Fruit fly (Drosophila melanogaster) whole organism, wandering third instar larva: ENCODE results near the gene Proc-R.

Experiments used
- Dif ChIP-seq: fragments of 200-275, 200-300 bp; sonication (Bioruptor generic); optimal IDR thresholded peaks from 2 replicates; lab custom pipeline; 2018; ENCODE audit warnings: missing biosample characterization, missing genetic modification characterization; ENCODE audit not compliant: partially characterized antibody
- GATAd ChIP-seq: sonication (Bioruptor generic); optimal IDR thresholded peaks from 2 replicates; lab custom pipeline; 2016; ENCODE audit warnings: missing biosample characterization, missing genetic modification characterization
- Hr83 ChIP-seq: fragments of 200-300 bp; sonication (Bioruptor generic); optimal IDR thresholded peaks from 2 replicates; lab custom pipeline; 2016; ENCODE audit warnings: missing biosample characterization, mild to moderate bottlenecking, missing genetic modification characterization, moderate library complexity; ENCODE audit not compliant: poor library complexity, severe bottlenecking
- Jra ChIP-seq: sonication (Bioruptor generic); optimal IDR thresholded peaks from 2 replicates; lab custom pipeline; 2016; ENCODE audit warnings: missing biosample characterization, missing genetic modification characterization
- Myc ChIP-seq: fragments of >200 bp; optimal IDR thresholded peaks from 2 replicates; lab custom pipeline; 2017
- OdsH ChIP-seq: fragments of 200-800 bp; sonication (Bioruptor generic); optimal IDR thresholded peaks from 2 replicates; lab custom pipeline; 2016; ENCODE audit warnings: missing biosample characterization, mild to moderate bottlenecking, missing genetic modification characterization
- Sp1 ChIP-seq: fragments of 200-800 bp; sonication (Bioruptor generic); optimal IDR thresholded peaks from 3 replicates; lab custom pipeline; 2019; ENCODE audit warnings: missing biosample characterization, mild to moderate bottlenecking, missing genetic modification characterization, moderate library complexity
- usp ChIP-seq: fragments of >200 bp; optimal IDR thresholded peaks from 2 replicates; lab custom pipeline; 2017; ENCODE audit warnings: missing biosample characterization, missing genetic modification characterization

- TF ChIP-seq GATAd (GFP tag; lab: Kevin White, UChicago) (no peak), Dif (GFP tag; lab: Kevin White, UChicago) (no peak), Sp1 (GFP tag; lab: Kevin White, UChicago) (no peak), usp (no peak), Hr83 (no peak), Jra (no peak), Myc (lab: Kevin White, UChicago) (no peak), OdsH (GFP tag; lab: Kevin White, UChicago) (no peak)
Observed at dm6 chrX:4707237-4708066, at the start of gene Proc-R.
